Fruit fly (Drosophila melanogaster) whole organism, prepupa: ENCODE data around the gene CtsF.

Experiments
- Blimp-1 ChIP-seq: fragments of 200-800 bp; sonication (Bioruptor generic); optimal IDR thresholded peaks from 3 replicates; lab custom pipeline; 2017; ENCODE audit warnings: missing biosample characterization, missing genetic modification characterization, mild to moderate bottlenecking, moderate library complexity, missing genetic modification reagents
- CG10631 ChIP-seq: fragments of 200-800 bp; sonication (Bioruptor generic); optimal IDR thresholded peaks from 2 replicates; lab custom pipeline; 2016; ENCODE audit warnings: missing biosample characterization, missing genetic modification characterization
- CG11294 ChIP-seq: fragments of 200-800 bp; sonication (Bioruptor generic); IDR thresholded peaks from 2 replicates; pipeline ENCODE4 v1.3.6; 2022; ENCODE audit warnings: missing biosample characterization, missing genetic modification characterization
- CG11762 ChIP-seq: fragments of 200-800 bp; sonication (Bioruptor generic); optimal IDR thresholded peaks from 3 replicates; lab custom pipeline; 2016; ENCODE audit warnings: missing biosample characterization, missing genetic modification characterization; ENCODE audit not compliant: insufficient read depth
- CG11902 ChIP-seq: fragments of 200-800 bp; sonication (Bioruptor generic); optimal IDR thresholded peaks from 3 replicates; lab custom pipeline; 2016; ENCODE audit warnings: missing biosample characterization, missing genetic modification characterization
- CG15336 ChIP-seq: fragments of 200-800 bp; sonication (Bioruptor generic); IDR thresholded peaks from 2 replicates; pipeline ENCODE4 v1.3.6; 2022; ENCODE audit warnings: missing biosample characterization, missing genetic modification characterization
- CG16779 ChIP-seq: fragments of 200-800 bp; sonication (Bioruptor generic); optimal IDR thresholded peaks from 3 replicates; lab custom pipeline; 2017; ENCODE audit warnings: missing biosample characterization, mild to moderate bottlenecking, missing genetic modification characterization
- CG32006 ChIP-seq: fragments of 200-800 bp; sonication (Bioruptor generic); optimal IDR thresholded peaks from 3 replicates; lab custom pipeline; 2017; ENCODE audit warnings: missing biosample characterization, mild to moderate bottlenecking, missing genetic modification characterization
- CG4318 ChIP-seq: fragments of 200-800 bp; sonication (Bioruptor generic); optimal IDR thresholded peaks from 3 replicates; lab custom pipeline; 2017; ENCODE audit warnings: missing biosample characterization, mild to moderate bottlenecking, missing genetic modification characterization
- CG6163 ChIP-seq: fragments of 200-800 bp; sonication (Bioruptor generic); IDR thresholded peaks from 3 replicates; pipeline ENCODE4 v1.3.6; 2022; ENCODE audit warnings: missing biosample characterization, missing genetic modification characterization
- CG6276 ChIP-seq: fragments of 200-800 bp; sonication (Bioruptor generic); optimal IDR thresholded peaks from 2 replicates; lab custom pipeline; 2017; ENCODE audit warnings: missing biosample characterization, mild to moderate bottlenecking, missing genetic modification characterization
- CG6792 ChIP-seq: fragments of 200-800 bp; sonication (Bioruptor generic); optimal IDR thresholded peaks from 3 replicates; lab custom pipeline; 2016; ENCODE audit warnings: missing biosample characterization, missing genetic modification characterization
- CG6808 ChIP-seq: fragments of 200-800 bp; sonication (Bioruptor generic); optimal IDR thresholded peaks from 3 replicates; lab custom pipeline; 2017; ENCODE audit warnings: missing biosample characterization, missing genetic modification characterization, mild to moderate bottlenecking, moderate library complexity, missing genetic modification reagents
- CG6854 ChIP-seq: fragments of 200-800 bp; sonication (Bioruptor generic); optimal IDR thresholded peaks from 2 replicates; lab custom pipeline; 2017; ENCODE audit warnings: missing biosample characterization, mild to moderate bottlenecking, missing genetic modification characterization
- CG8119 ChIP-seq: fragments of 200-800 bp; sonication (Bioruptor generic); IDR thresholded peaks from 3 replicates; pipeline ENCODE4 v1.3.6; 2022; ENCODE audit warnings: missing biosample characterization, missing genetic modification characterization
- CG8632 ChIP-seq: fragments of 200-800 bp; sonication (Bioruptor generic); optimal IDR thresholded peaks from 3 replicates; lab custom pipeline; 2016; ENCODE audit warnings: missing biosample characterization, missing genetic modification characterization
- CG9139 ChIP-seq: fragments of 200-800 bp; sonication (Bioruptor generic); optimal IDR thresholded peaks from 3 replicates; lab custom pipeline; 2017; ENCODE audit warnings: missing biosample characterization, mild to moderate bottlenecking, missing genetic modification characterization
- Eip75B ChIP-seq: fragments of 200-800 bp; sonication (Bioruptor generic); optimal IDR thresholded peaks from 3 replicates; lab custom pipeline; 2016; ENCODE audit warnings: missing biosample characterization, missing genetic modification characterization
- Eip78C ChIP-seq: fragments of 200-800 bp; sonication (Bioruptor generic); peaks from one replicate; lab custom pipeline; 2016; ENCODE audit warnings: missing biosample characterization, missing genetic modification characterization
- Eip93F ChIP-seq: fragments of 200-800 bp; sonication (Bioruptor generic); optimal IDR thresholded peaks from 2 replicates; lab custom pipeline; 2016; ENCODE audit warnings: missing biosample characterization, mild to moderate bottlenecking, missing genetic modification characterization
- Ets21C ChIP-seq: fragments of 200-800 bp; sonication (Bioruptor generic); optimal IDR thresholded peaks from 3 replicates; lab custom pipeline; 2016; ENCODE audit warnings: missing biosample characterization, missing genetic modification characterization
- Hr38 ChIP-seq: sonication (Bioruptor generic); optimal IDR thresholded peaks from 2 replicates; lab custom pipeline; 2016; ENCODE audit warnings: missing biosample characterization, missing genetic modification characterization
- Hr39 ChIP-seq: fragments of 200-800 bp; sonication (Bioruptor generic); optimal IDR thresholded peaks from 2 replicates; lab custom pipeline; 2016; ENCODE audit warnings: missing biosample characterization, missing genetic modification characterization
- Hr4 ChIP-seq: fragments of 200-800 bp; sonication (Bioruptor generic); optimal IDR thresholded peaks from 3 replicates; lab custom pipeline; 2016; ENCODE audit warnings: missing biosample characterization, missing genetic modification characterization
- OdsH ChIP-seq: fragments of 200-800 bp; sonication (Bioruptor generic); optimal IDR thresholded peaks from 3 replicates; lab custom pipeline; 2016; ENCODE audit warnings: missing biosample characterization, missing genetic modification characterization
- Smox ChIP-seq: fragments of 200-800 bp; sonication (Bioruptor generic); optimal IDR thresholded peaks from 3 replicates; lab custom pipeline; 2016; ENCODE audit warnings: missing biosample characterization, missing genetic modification characterization
- Sox102F ChIP-seq: fragments of 200-800 bp; sonication (Bioruptor generic); optimal IDR thresholded peaks from 2 replicates; lab custom pipeline; 2016; ENCODE audit warnings: missing biosample characterization, mild to moderate bottlenecking, missing genetic modification characterization
- Sox14 ChIP-seq: fragments of 200-800 bp; sonication (Bioruptor generic); optimal IDR thresholded peaks from 3 replicates; lab custom pipeline; 2016; ENCODE audit warnings: missing biosample characterization, missing genetic modification characterization
- Sox15 ChIP-seq: fragments of 200-800 bp; sonication (Bioruptor generic); optimal IDR thresholded peaks from 3 replicates; lab custom pipeline; 2016; ENCODE audit warnings: missing biosample characterization, missing genetic modification characterization
- acj6 ChIP-seq: fragments of 200-800 bp; sonication (Bioruptor generic); optimal IDR thresholded peaks from 3 replicates; lab custom pipeline; 2016; ENCODE audit warnings: missing biosample characterization, missing genetic modification characterization
- cyc ChIP-seq: fragments of 200-800 bp; sonication (Bioruptor generic); optimal IDR thresholded peaks from 3 replicates; lab custom pipeline; 2016; ENCODE audit warnings: missing biosample characterization, missing genetic modification characterization
- dac ChIP-seq: fragments of 200-800 bp; sonication (Bioruptor generic); optimal IDR thresholded peaks from 2 replicates; lab custom pipeline; 2017; ENCODE audit warnings: missing biosample characterization, mild to moderate bottlenecking, missing genetic modification characterization
- dsx ChIP-seq: fragments of 200-800 bp; optimal IDR thresholded peaks from 3 replicates; lab custom pipeline; 2019; ENCODE audit warnings: missing biosample characterization, mild to moderate bottlenecking, missing genetic modification characterization, moderate library complexity; ENCODE audit not compliant: poor library complexity, severe bottlenecking
- eg ChIP-seq: fragments of 200-800 bp; sonication (Bioruptor generic); IDR thresholded peaks from 3 replicates; pipeline ENCODE4 v1.3.6; 2022; ENCODE audit warnings: missing biosample characterization, missing genetic modification characterization
- esn ChIP-seq: fragments of 200-800 bp; sonication (Bioruptor generic); optimal IDR thresholded peaks from 2 replicates; lab custom pipeline; 2016; ENCODE audit warnings: missing biosample characterization, mild to moderate bottlenecking, missing genetic modification characterization, moderate library complexity
- fd59A ChIP-seq: fragments of 200-800 bp; sonication (Bioruptor generic); optimal IDR thresholded peaks from 2 replicates; lab custom pipeline; 2017; ENCODE audit warnings: missing biosample characterization, mild to moderate bottlenecking, missing genetic modification characterization, missing genetic modification reagents
- fd85E ChIP-seq: fragments of 200-800 bp; sonication (Bioruptor generic); optimal IDR thresholded peaks from 3 replicates; lab custom pipeline; 2016; ENCODE audit warnings: missing biosample characterization, missing genetic modification characterization
- fkh ChIP-seq: fragments of 200-800 bp; sonication (Bioruptor generic); optimal IDR thresholded peaks from 3 replicates; lab custom pipeline; 2017; ENCODE audit warnings: missing biosample characterization, mild to moderate bottlenecking, missing genetic modification characterization, moderate library complexity
- lz ChIP-seq: fragments of 200-800 bp; sonication (Bioruptor generic); optimal IDR thresholded peaks from 3 replicates; lab custom pipeline; 2016; ENCODE audit warnings: missing biosample characterization, missing genetic modification characterization
- net ChIP-seq: fragments of 200-800 bp; sonication (Bioruptor generic); optimal IDR thresholded peaks from 3 replicates; lab custom pipeline; 2016; ENCODE audit warnings: missing biosample characterization, missing genetic modification characterization
- pdm3 ChIP-seq: fragments of 200-800 bp; sonication (Bioruptor generic); optimal IDR thresholded peaks from 3 replicates; lab custom pipeline; 2016; ENCODE audit warnings: missing biosample characterization, missing genetic modification characterization
- salr ChIP-seq, 2 experiments: fragments of 200-800 bp; sonication (Bioruptor generic); optimal IDR thresholded peaks; 3 replicates each; lab custom pipeline; 2016 to 2018; ENCODE audit warnings: missing biosample characterization in 2 of 2, missing genetic modification characterization in 2 of 2, mild to moderate bottlenecking in 1 of 2
- svp ChIP-seq: fragments of 200-800 bp; sonication (Bioruptor generic); peaks from one replicate; lab custom pipeline; 2016; ENCODE audit warnings: missing biosample characterization, missing genetic modification characterization
- vri ChIP-seq: fragments of 200-800 bp; sonication (Bioruptor generic); optimal IDR thresholded peaks from 3 replicates; lab custom pipeline; 2016; ENCODE audit warnings: missing biosample characterization, mild to moderate bottlenecking, missing genetic modification characterization

Gene CtsF

DNA sequence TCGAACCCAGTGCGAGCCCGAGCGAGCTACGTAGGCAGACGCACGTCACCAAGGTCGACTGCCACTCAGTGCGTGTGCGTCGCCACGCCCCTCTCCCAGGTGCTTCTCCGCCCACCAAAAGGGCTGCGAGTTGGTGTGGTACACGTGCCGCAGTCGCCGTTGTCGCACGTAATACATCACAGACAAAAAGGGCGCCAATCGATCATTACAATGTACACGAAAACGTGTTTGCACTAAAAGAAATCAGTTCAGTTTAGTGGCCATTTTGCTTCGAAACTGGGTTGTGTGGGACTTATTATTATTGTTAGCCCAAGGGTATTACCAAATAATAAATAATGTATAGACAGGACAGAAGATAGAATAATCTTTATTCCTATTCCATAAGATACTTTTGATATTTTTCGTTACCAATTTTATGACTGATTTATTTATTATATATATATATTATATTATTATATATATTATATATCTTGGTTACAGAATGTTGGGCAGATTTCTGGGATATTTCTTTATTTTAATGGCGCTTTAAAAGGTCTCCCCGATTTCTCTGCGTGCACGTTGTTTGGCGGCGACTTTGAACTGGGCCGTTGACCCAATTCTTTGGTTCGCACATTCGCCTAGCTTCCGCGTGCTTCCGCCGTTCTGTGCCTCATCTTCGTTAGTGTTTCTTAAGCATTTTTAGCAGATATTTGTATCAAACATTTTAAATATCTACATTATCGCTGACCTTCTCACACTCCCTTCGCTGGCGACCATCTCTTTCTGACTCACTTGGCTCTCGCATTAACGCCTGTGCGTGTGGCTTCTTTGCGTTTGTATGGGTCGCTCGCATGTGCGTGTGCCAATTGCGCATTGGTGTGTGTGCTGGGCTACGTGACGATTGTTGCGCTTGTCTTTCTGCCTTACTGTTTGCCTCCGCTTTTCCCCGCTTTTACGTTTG, 12.0 kb upstream of the CtsF start (continued):
- TF ChIP-seq CG15336 (GFP tag; lab: Robert Waterston, UW) = no peak; the same call in none of the 2 replicates
- peak; percentile 25 for TF ChIP-seq CG4318
- TF ChIP-seq CG8632 (GFP tag; lab: Kevin White, UChicago) = peak; percentile 73
- peak; percentile 70; the same call in 2 of the 3 replicates for TF ChIP-seq CG8119 (GFP tag; lab: Robert Waterston, UW)
- TF ChIP-seq vri (GFP tag; lab: Kevin White, UChicago) = peak; percentile 49
- TF ChIP-seq Ets21C (GFP tag; lab: Kevin White, UChicago) = no peak
- no peak for TF ChIP-seq Smox (GFP tag; lab: Kevin White, UChicago)
- no peak for TF ChIP-seq dac
- no peak for TF ChIP-seq Sox14 (GFP tag; lab: Kevin White, UChicago)
- peak; percentile 76 for TF ChIP-seq svp (GFP tag; lab: Kevin White, UChicago)
- TF ChIP-seq CG6163 (GFP tag; lab: Robert Waterston, UW) = peak; percentile 32; the same call in 1 of the 3 replicates
- peak; percentile 46 for TF ChIP-seq esn
- peak; percentile 14 for TF ChIP-seq acj6 (GFP tag; lab: Kevin White, UChicago)
- peak; percentile 4 for TF ChIP-seq Hr39 (GFP tag; lab: Kevin White, UChicago)
- peak; percentile 64 for TF ChIP-seq CG10631 (GFP tag; lab: Kevin White, UChicago)
- peak; percentile 46 for TF ChIP-seq CG9139 (GFP tag; lab: Kevin White, UChicago)
- TF ChIP-seq Sox15 (GFP tag; lab: Kevin White, UChicago) = peak; percentile 35
- TF ChIP-seq CG11902 (GFP tag; lab: Kevin White, UChicago) = peak; percentile 11
- TF ChIP-seq Eip93F = no peak
- TF ChIP-seq lz = no peak
- peak; percentile 49 for TF ChIP-seq OdsH (GFP tag; lab: Kevin White, UChicago)
- TF ChIP-seq Eip75B (GFP tag; lab: Kevin White, UChicago) = no peak
- TF ChIP-seq fkh = peak; percentile 53
- peak; percentile 43 for TF ChIP-seq fd59A
- TF ChIP-seq CG32006 = peak; percentile 83
- TF ChIP-seq cyc (GFP tag; lab: Kevin White, UChicago) = no peak
- peak in 1 of 2 experiments; percentile 13 for TF ChIP-seq salr (GFP tag; optimal IDR thresholded peaks at IDR 0.05; lab: Kevin White, UChicago)
- TF ChIP-seq CG16779 (tag; lab: Kevin White, UChicago) = no peak
- TF ChIP-seq CG11294 (GFP tag; lab: Robert Waterston, UW) = no peak; the same call in 1 of the 2 replicates
- peak; percentile 37 for TF ChIP-seq CG11762 (GFP tag; lab: Kevin White, UChicago)
- TF ChIP-seq CG6854 (GFP tag; lab: Kevin White, UChicago) = no peak
- peak; percentile 22 for TF ChIP-seq pdm3
- peak; percentile 45 for TF ChIP-seq net (GFP tag; lab: Kevin White, UChicago)
- no peak for TF ChIP-seq Hr38 (GFP tag; lab: Kevin White, UChicago)
- TF ChIP-seq CG6792 (GFP tag; lab: Kevin White, UChicago) = peak; percentile 18
- no peak; the same call in 2 of the 3 replicates for TF ChIP-seq eg (GFP tag; lab: Robert Waterston, UW)
- TF ChIP-seq Hr4 = peak; percentile 46
- TF ChIP-seq Sox102F (GFP tag; lab: Kevin White, UChicago) = peak; percentile 15
- TF ChIP-seq, all 60 proteins: peak for 41

DNA sequence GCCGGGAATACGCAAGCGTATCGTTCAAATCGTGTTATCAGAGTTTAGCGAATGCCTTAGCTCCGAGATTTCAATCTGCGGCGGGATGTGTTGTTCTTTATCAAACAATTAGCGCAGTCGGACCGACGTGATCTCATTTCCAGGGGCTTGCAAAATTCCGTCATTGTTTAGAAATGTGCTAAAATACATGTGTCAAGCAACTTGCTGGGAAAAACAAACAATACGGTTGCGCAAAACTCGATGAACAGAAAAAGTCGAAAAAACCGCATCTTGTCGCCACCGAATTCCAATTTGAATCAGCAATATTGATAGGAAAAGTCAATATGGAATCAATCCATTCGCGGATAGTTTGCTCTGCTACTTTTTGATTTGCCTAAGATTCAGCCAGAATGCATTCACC, 11.0 kb upstream of the CtsF start, which contains the start of gene Tim17a2:
Gene Tim17a2, minus strand, starts transcription at position 101 of the 400 bp plus-strand sequence.
- TF ChIP-seq CG32006 (no peak), CG6276 (GFP tag; lab: Kevin White, UChicago) (no peak), lz (no peak), Sox14 (GFP tag; lab: Kevin White, UChicago) (no peak), CG6808 (no peak), fd85E (GFP tag; lab: Kevin White, UChicago) (no peak), Blimp-1 (GFP tag; lab: Kevin White, UChicago) (no peak), dac (no peak), salr (GFP tag; optimal IDR thresholded peaks at IDR 0.05; lab: Kevin White, UChicago) (no peak), dsx (no peak), svp (GFP tag; lab: Kevin White, UChicago) (no peak), CG11902 (GFP tag; lab: Kevin White, UChicago) (no peak), cyc (GFP tag; lab: Kevin White, UChicago) (no peak), Eip75B (GFP tag; lab: Kevin White, UChicago) (no peak), CG11294 (GFP tag; lab: Robert Waterston, UW) (no peak), CG6792 (GFP tag; lab: Kevin White, UChicago) (no peak), Eip78C (no peak)
